Fruit fly (Drosophila melanogaster): Measurements from ENCODE around the gene CG7049.

Gene CG7049

dm6 chr3L:139574-140567 lies 36.2 kb downstream of the CG7049 start:
- peak; percentile 39 for TF ChIP-seq br (GFP tag; optimal IDR thresholded peaks at IDR 0.05)
- TF ChIP-seq lola (GFP tag; optimal IDR thresholded peaks at IDR 0.05), result no peak
- peak in 1 of 2 experiments; percentile 48 for TF ChIP-seq foxo (GFP tag; optimal IDR thresholded peaks at IDR 0.05)
- TF ChIP-seq brk (GFP tag; optimal IDR thresholded peaks at IDR 0.05), result no peak
- no peak for TF ChIP-seq Abd-B (GFP tag; optimal IDR thresholded peaks at IDR 0.05)
- TF ChIP-seq dl (GFP tag; optimal IDR thresholded peaks at IDR 0.05; ENCODE audit: insufficient read depth in 1 of 2, partially characterized antibody in 2 of 2), result no peak
- TF ChIP-seq Rel (GFP tag; optimal IDR thresholded peaks at IDR 0.05), result no peak
- TF ChIP-seq Rel (tag; optimal IDR thresholded peaks at IDR 0.05), result peak; percentile 97
- TF ChIP-seq psq (GFP tag; optimal IDR thresholded peaks at IDR 0.05), result peak; percentile 45
- TF ChIP-seq N (GFP tag; optimal IDR thresholded peaks at IDR 0.05), result no peak
- TF ChIP-seq Mio (GFP tag; optimal IDR thresholded peaks at IDR 0.05), result no peak
- TF ChIP-seq fru (GFP tag; optimal IDR thresholded peaks at IDR 0.05), result peak; percentile 61
- TF ChIP-seq usp (GFP tag; optimal IDR thresholded peaks at IDR 0.05), result no peak
- TF ChIP-seq GATAd (GFP tag; optimal IDR thresholded peaks at IDR 0.05), result no peak
- TF ChIP-seq CrebA (GFP tag; optimal IDR thresholded peaks at IDR 0.05; ENCODE audit: borderline replicate concordance), result no peak
- TF ChIP-seq rgr (GFP tag; optimal IDR thresholded peaks at IDR 0.05), result peak; percentile 43
- no peak for TF ChIP-seq Hr78 (GFP tag; optimal IDR thresholded peaks at IDR 0.05)
- peak; percentile 19 for TF ChIP-seq h (GFP tag; optimal IDR thresholded peaks at IDR 0.05)
- TF ChIP-seq HLH106 (tag; optimal IDR thresholded peaks at IDR 0.05), result peak; percentile 9
- TF ChIP-seq Hr83 (GFP tag; optimal IDR thresholded peaks at IDR 0.05; ENCODE audit: poor library complexity, severe bottlenecking), result no peak
- peak; percentile 16 for TF ChIP-seq OdsH (GFP tag; optimal IDR thresholded peaks at IDR 0.05)
- peak; percentile 53 for TF ChIP-seq ey (GFP tag; optimal IDR thresholded peaks at IDR 0.05)
- TF ChIP-seq jim (GFP tag; optimal IDR thresholded peaks at IDR 0.05), result no peak
- no peak for TF ChIP-seq Dfd (GFP tag; optimal IDR thresholded peaks at IDR 0.05)
- TF ChIP-seq CG32264 (GFP tag; optimal IDR thresholded peaks at IDR 0.05), result no peak
- TF ChIP-seq Vsx2 (GFP tag; optimal IDR thresholded peaks at IDR 0.05; ENCODE audit: partially characterized antibody), result no peak
- no peak for TF ChIP-seq tai (GFP tag; optimal IDR thresholded peaks at IDR 0.05)
- peak; percentile 5 for TF ChIP-seq Sp1 (GFP tag; optimal IDR thresholded peaks at IDR 0.05)

dm6 chr3L:137596-138169 lies 38.3 kb downstream of the CG7049 start:
- no peak for TF ChIP-seq usp (GFP tag; optimal IDR thresholded peaks at IDR 0.05)
- no peak for TF ChIP-seq rgr (GFP tag; optimal IDR thresholded peaks at IDR 0.05)
- no peak for TF ChIP-seq psq (GFP tag; optimal IDR thresholded peaks at IDR 0.05)
- TF ChIP-seq HLH106 (tag; optimal IDR thresholded peaks at IDR 0.05), result no peak
- TF ChIP-seq sage (GFP tag; optimal IDR thresholded peaks at IDR 0.05), result no peak
- TF ChIP-seq Sp1 (GFP tag; optimal IDR thresholded peaks at IDR 0.05), result no peak

- peak; percentile 38 for TF ChIP-seq OdsH (GFP tag; optimal IDR thresholded peaks at IDR 0.05)
- TF ChIP-seq CG9705 (GFP tag; optimal IDR thresholded peaks at IDR 0.05), result no peak
- no peak for TF ChIP-seq woc (GFP tag; optimal IDR thresholded peaks at IDR 0.05)
- TF ChIP-seq br (GFP tag; optimal IDR thresholded peaks at IDR 0.05), result peak; percentile 15
- TF ChIP-seq Dfd (GFP tag; optimal IDR thresholded peaks at IDR 0.05), result no peak
- TF ChIP-seq jim (GFP tag; optimal IDR thresholded peaks at IDR 0.05), result no peak
- TF ChIP-seq lola (GFP tag; optimal IDR thresholded peaks at IDR 0.05), result no peak
- TF ChIP-seq brk (GFP tag; optimal IDR thresholded peaks at IDR 0.05), result peak; percentile 5
- no peak for TF ChIP-seq ey (GFP tag; optimal IDR thresholded peaks at IDR 0.05)
- peak; percentile 58 for TF ChIP-seq rgr (GFP tag; optimal IDR thresholded peaks at IDR 0.05)
- TF ChIP-seq Hnf4 (GFP tag; optimal IDR thresholded peaks at IDR 0.05), result peak; percentile 49
- TF ChIP-seq sv (GFP tag; optimal IDR thresholded peaks at IDR 0.05), result no peak
- no peak for TF ChIP-seq dl (GFP tag; optimal IDR thresholded peaks at IDR 0.05; ENCODE audit: insufficient read depth in 1 of 2, partially characterized antibody in 2 of 2)
- no peak for TF ChIP-seq CrebA (GFP tag; optimal IDR thresholded peaks at IDR 0.05; ENCODE audit: borderline replicate concordance)
- no peak for TF ChIP-seq Hr78 (GFP tag; optimal IDR thresholded peaks at IDR 0.05)
- peak in 1 of 2 experiments; percentile 16 for TF ChIP-seq foxo (GFP tag; optimal IDR thresholded peaks at IDR 0.05)
- TF ChIP-seq dsf (GFP tag; optimal IDR thresholded peaks at IDR 0.05; ENCODE audit: borderline replicate concordance), result no peak
- no peak for TF ChIP-seq usp (GFP tag; optimal IDR thresholded peaks at IDR 0.05)
- no peak for TF ChIP-seq Myc (optimal IDR thresholded peaks at IDR 0.05)
- no peak for TF ChIP-seq pan (optimal IDR thresholded peaks at IDR 0.05)
- TF ChIP-seq fru (GFP tag; optimal IDR thresholded peaks at IDR 0.05), result no peak
- TF ChIP-seq Hr83 (GFP tag; optimal IDR thresholded peaks at IDR 0.05; ENCODE audit: poor library complexity, severe bottlenecking), result peak; percentile 97
- TF ChIP-seq Rel (GFP tag; optimal IDR thresholded peaks at IDR 0.05), result no peak
- no peak for TF ChIP-seq Rel (tag; optimal IDR thresholded peaks at IDR 0.05)
- peak; percentile 60 for TF ChIP-seq h (GFP tag; optimal IDR thresholded peaks at IDR 0.05)
- no peak for TF ChIP-seq Sp1 (GFP tag; optimal IDR thresholded peaks at IDR 0.05)
- no peak for TF ChIP-seq Abd-B (GFP tag; optimal IDR thresholded peaks at IDR 0.05)
These were observed 39.3 kb downstream of the CG7049 start for dm6 chr3L:136591-137280.
